Worm (Caenorhabditis elegans) whole organism, L3 larva: ENCODE measurements around the gene EGAP9.3.

Experiments used
- ama-1 ChIP-seq: fragments of 150-350 bp; optimal IDR thresholded peaks from 2 replicates; lab custom pipeline; 2018
- ceh-82 ChIP-seq: fragments of 150-350 bp; optimal IDR thresholded peaks from 2 replicates; lab custom pipeline; 2014; ENCODE audit warnings: missing biosample characterization, missing genetic modification characterization
- mdl-1 ChIP-seq: fragments of 150-350 bp; optimal IDR thresholded peaks from 2 replicates; lab custom pipeline; 2014; ENCODE audit warnings: missing biosample characterization, missing genetic modification characterization
- nhr-12 ChIP-seq: fragments of 150-350 bp; optimal IDR thresholded peaks from 2 replicates; lab custom pipeline; 2014; ENCODE audit warnings: missing biosample characterization, missing genetic modification characterization
- nhr-28 ChIP-seq: fragments of 150-350 bp; optimal IDR thresholded peaks from 2 replicates; lab custom pipeline; 2014; ENCODE audit warnings: missing biosample characterization, missing genetic modification characterization
- snpc-4 ChIP-seq: fragments of 150-350 bp; optimal IDR thresholded peaks from 2 replicates; lab custom pipeline; 2014; ENCODE audit warnings: missing biosample characterization, missing genetic modification characterization
- unc-62 ChIP-seq: fragments of 150-350 bp; sonication (generic microtip); optimal IDR thresholded peaks from 4 replicates; lab custom pipeline; 2014; ENCODE audit warnings: missing biosample characterization, missing genetic modification reagents, missing genetic modification characterization

- TF ChIP-seq snpc-4 (tag; lab: Kevin White, UChicago) (no peak), nhr-12 (tag; lab: Kevin White, UChicago) (no peak), ceh-82 (tag; lab: Kevin White, UChicago) (no peak), ama-1 (lab: Kevin White, UChicago) (no peak), unc-62 (GFP tag; lab: Kevin White, UChicago) (no peak), nhr-28 (tag; lab: Kevin White, UChicago) (no peak), mdl-1 (tag; lab: Kevin White, UChicago) (no peak)
Observed at ce11 chrV:6533030-6533429, 46.9 kb downstream of the EGAP9.3 start, which contains the start of gene hpo-26.
